Worm (Caenorhabditis elegans) whole organism, L1 larva: Measurements from ENCODE around the gene col-108.

Experiments used
- ama-1 ChIP-seq: fragments of 150-350 bp; optimal IDR thresholded peaks from 2 replicates; lab custom pipeline; 2014
- dpl-1 ChIP-seq, 3 experiments: fragments of 150-350 bp in 2 of 3; sonication (generic microtip) in 1 of 3; optimal IDR thresholded peaks; 2 replicates each; lab custom pipeline; 2014 to 2017; ENCODE audit warnings: missing biosample characterization in 3 of 3, missing genetic modification characterization in 3 of 3, missing genetic modification reagents in 3 of 3
- elt-3 ChIP-seq, 6 experiments: fragments of 150-350 bp in 1 of 6; sonication (generic microtip); optimal IDR thresholded peaks; 2 replicates each; lab custom pipeline; 2017 to 2018; ENCODE audit warnings: missing biosample characterization in 6 of 6, missing genetic modification characterization in 6 of 6, inconsistent platforms in 1 of 6
- fos-1 ChIP-seq: fragments of 150-350 bp; optimal IDR thresholded peaks from 2 replicates; lab custom pipeline; 2014; ENCODE audit warnings: missing biosample characterization, missing genetic modification characterization
- hlh-4 ChIP-seq: sonication (generic microtip); optimal IDR thresholded peaks from 2 replicates; lab custom pipeline; 2016; ENCODE audit warnings: mild to moderate bottlenecking, missing genetic modification characterization, missing compliant biosample characterization
- irx-1 ChIP-seq: sonication (generic microtip); optimal IDR thresholded peaks from 2 replicates; lab custom pipeline; 2016; ENCODE audit warnings: missing genetic modification characterization, missing compliant biosample characterization
- lin-13 ChIP-seq: fragments of 150-350 bp; optimal IDR thresholded peaks from 2 replicates; lab custom pipeline; 2014; ENCODE audit warnings: missing biosample characterization, missing genetic modification reagents, missing genetic modification characterization
- nhr-11 ChIP-seq: fragments of 150-350 bp; optimal IDR thresholded peaks from 2 replicates; lab custom pipeline; 2014; ENCODE audit warnings: missing biosample characterization, missing genetic modification characterization
- tbx-2 ChIP-seq: sonication (generic microtip); optimal IDR thresholded peaks from 2 replicates; lab custom pipeline; 2016; ENCODE audit warnings: missing genetic modification characterization, missing compliant biosample characterization
- unc-62 ChIP-seq: fragments of 150-350 bp; optimal IDR thresholded peaks from 2 replicates; lab custom pipeline; 2014; ENCODE audit warnings: missing biosample characterization, missing genetic modification reagents, missing genetic modification characterization
- unc-86 ChIP-seq: sonication (generic microtip); optimal IDR thresholded peaks from 2 replicates; lab custom pipeline; 2016; ENCODE audit warnings: missing genetic modification characterization, missing compliant biosample characterization
- zag-1 ChIP-seq: fragments of 150-350 bp; optimal IDR thresholded peaks from 2 replicates; lab custom pipeline; 2014; ENCODE audit warnings: missing biosample characterization, missing genetic modification characterization

DNA sequence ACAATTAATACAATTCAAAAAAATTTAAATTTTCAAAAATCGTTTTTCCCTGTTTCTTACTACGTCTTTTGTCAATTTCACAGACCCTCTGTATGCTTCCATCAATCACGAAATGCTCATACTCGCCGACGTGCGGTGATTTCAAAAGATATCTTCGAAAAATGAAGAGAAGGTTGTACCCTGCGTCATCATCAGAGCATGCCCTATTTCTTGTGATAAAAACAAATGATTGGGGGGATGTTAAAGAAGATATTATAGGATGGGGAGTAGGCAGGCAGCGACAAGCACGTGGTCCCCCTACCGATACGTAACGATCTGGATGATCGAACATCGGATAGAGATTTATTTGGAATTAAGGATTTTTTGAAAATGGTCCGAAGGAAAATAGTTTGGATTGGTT, 9.8 kb upstream of the col-108 start:
- TF ChIP-seq lin-13 (GFP tag; lab: Kevin White, UChicago) = no peak
- TF ChIP-seq elt-3 (tag; optimal IDR thresholded peaks at IDR 0.05; lab: Kevin White, UChicago) = no peak
- TF ChIP-seq ama-1 (lab: Kevin White, UChicago) = no peak
- no peak for TF ChIP-seq unc-86 (tag; lab: Kevin White, UChicago)
- TF ChIP-seq nhr-11 = no peak
- no peak for TF ChIP-seq unc-62 (GFP tag; lab: Kevin White, UChicago)
- TF ChIP-seq zag-1 (tag; lab: Kevin White, UChicago) = no peak
- no peak for TF ChIP-seq irx-1 (tag; lab: Kevin White, UChicago)
- no peak for TF ChIP-seq dpl-1 (GFP tag; optimal IDR thresholded peaks at IDR 0.05; lab: Kevin White, UChicago)
- TF ChIP-seq fos-1 = no peak
- TF ChIP-seq tbx-2 (tag; lab: Kevin White, UChicago) = no peak
- no peak for TF ChIP-seq hlh-4 (tag; lab: Kevin White, UChicago)
